Worm (Caenorhabditis elegans): ENCODE data around the gene C34F6.12.

Gene C34F6.12

ce11 chrX:11178599-11178998 is 47.9 kb downstream of the C34F6.12 start, which contains the start of gene gnrr-6:
Gene gnrr-6 (plus strand): TSS chrX:11178899.
- no peak for TF ChIP-seq unc-39 (tag; optimal IDR thresholded peaks at IDR 0.05)
- TF ChIP-seq zip-8 (tag; optimal IDR thresholded peaks at IDR 0.05): no peak
- no peak for TF ChIP-seq nhr-28 (tag; optimal IDR thresholded peaks at IDR 0.05)
- TF ChIP-seq mls-2 (tag; optimal IDR thresholded peaks at IDR 0.05): no peak
- TF ChIP-seq tbx-8 (GFP tag; optimal IDR thresholded peaks at IDR 0.05): no peak
- TF ChIP-seq snpc-4 (tag; optimal IDR thresholded peaks at IDR 0.05): no peak
- no peak for TF ChIP-seq elt-1 (tag; optimal IDR thresholded peaks at IDR 0.05; ENCODE audit: borderline replicate concordance, insufficient read depth)
- no peak for TF ChIP-seq nhr-12 (tag; optimal IDR thresholded peaks at IDR 0.05)
- no peak for TF ChIP-seq sem-2 (GFP tag; optimal IDR thresholded peaks at IDR 0.05)
- no peak for TF ChIP-seq elt-3 (tag; optimal IDR thresholded peaks at IDR 0.05)
- TF ChIP-seq drap-1 (GFP tag; optimal IDR thresholded peaks at IDR 0.05): no peak
- TF ChIP-seq unc-62 (GFP tag; optimal IDR thresholded peaks at IDR 0.05): no peak
